Worm (Caenorhabditis elegans) whole organism, L4 larva: ENCODE results near the gene egl-19.
"Not testable (repeated sequence)": the region's sequence is repeated elsewhere in the genome, so short reads cannot be mapped to it uniquely, and the experiment has no call there.

ENCODE experiments used
- F26F4.8 ChIP-seq: fragments of 200-800 bp; sonication (Bioruptor generic); conservative IDR thresholded peaks from 2 replicates; pipeline ENCODE4 v1.3.6; 2022; ENCODE audit warnings: missing genetic modification characterization, missing compliant biosample characterization
- F49E8.2 ChIP-seq: sonication (generic microtip); optimal IDR thresholded peaks from 2 replicates; lab custom pipeline; 2016; ENCODE audit warnings: missing compliant biosample characterization, mild to moderate bottlenecking, missing genetic modification characterization, borderline replicate concordance
- R02D3.7 ChIP-seq: fragments of 150-350 bp; sonication (generic microtip); optimal IDR thresholded peaks from 3 replicates; lab custom pipeline; 2014; ENCODE audit warnings: missing biosample characterization, missing genetic modification characterization
- T20F7.1 ChIP-seq: fragments of 200-800 bp; sonication (Bioruptor generic); optimal IDR thresholded peaks from 2 replicates; lab custom pipeline; 2018; ENCODE audit warnings: mild to moderate bottlenecking, missing genetic modification characterization, missing compliant biosample characterization
- ZK337.2 ChIP-seq: fragments of 200-800 bp; sonication (Bioruptor generic); IDR thresholded peaks from 2 replicates; pipeline ENCODE4 v1.3.6; 2022; ENCODE audit warnings: missing genetic modification reagents, missing genetic modification characterization, missing compliant biosample characterization
- aha-1 ChIP-seq: fragments of 150-350 bp; peaks from one replicate; lab custom pipeline; 2014; ENCODE audit warnings: missing biosample characterization, missing genetic modification characterization
- ceh-20 ChIP-seq: fragments of 200-800 bp; sonication (Bioruptor generic); IDR thresholded peaks from 2 replicates; pipeline ENCODE4 v1.3.6; 2022; ENCODE audit warnings: missing genetic modification reagents, missing genetic modification characterization, missing compliant biosample characterization
- daf-8 ChIP-seq: fragments of 200-800 bp; sonication (Bioruptor generic); IDR thresholded peaks from 2 replicates; pipeline ENCODE4 v1.3.6; 2022; ENCODE audit warnings: missing genetic modification characterization, missing compliant biosample characterization
- dve-1 ChIP-seq: sonication (generic microtip); optimal IDR thresholded peaks from 2 replicates; lab custom pipeline; 2017; ENCODE audit warnings: antibody characterized with exemption, mild to moderate bottlenecking, missing genetic modification characterization, missing compliant biosample characterization; ENCODE audit not compliant: insufficient read depth
- hmg-1.1 ChIP-seq: fragments of 200-800 bp; sonication (Bioruptor generic); IDR thresholded peaks from 2 replicates; pipeline ENCODE4 v1.3.6; 2022; ENCODE audit warnings: missing genetic modification reagents, missing genetic modification characterization, missing compliant biosample characterization
- lim-7 ChIP-seq: fragments of 200-800 bp; sonication (Bioruptor generic); IDR thresholded peaks from 2 replicates; pipeline ENCODE4 v1.3.6; 2022; ENCODE audit warnings: missing genetic modification characterization, missing compliant biosample characterization
- lir-3 ChIP-seq: sonication (generic microtip); optimal IDR thresholded peaks from 2 replicates; lab custom pipeline; 2016; ENCODE audit warnings: mild to moderate bottlenecking, missing genetic modification characterization, missing compliant biosample characterization
- madf-5 ChIP-seq, 2 experiments: fragments of 200-800 bp; sonication (Bioruptor generic); IDR thresholded peaks; 2 replicates each; pipeline ENCODE4 v1.3.6; 2022; ENCODE audit warnings: missing compliant biosample characterization in 2 of 2, missing genetic modification characterization in 2 of 2
- mxl-2 ChIP-seq: fragments of 200-800 bp; sonication (Bioruptor generic); conservative IDR thresholded peaks from 2 replicates; pipeline ENCODE4 v1.3.6; 2022; ENCODE audit warnings: missing genetic modification reagents, missing genetic modification characterization, missing compliant biosample characterization
- nhr-25 ChIP-seq: sonication (generic microtip); optimal IDR thresholded peaks from 2 replicates; lab custom pipeline; 2017; ENCODE audit warnings: missing genetic modification characterization, mild to moderate bottlenecking, missing compliant biosample characterization, antibody characterized with exemption, moderate library complexity, borderline replicate concordance; ENCODE audit not compliant: insufficient read depth
- nhr-28 ChIP-seq: fragments of 150-350 bp; optimal IDR thresholded peaks from 2 replicates; lab custom pipeline; 2014; ENCODE audit warnings: missing biosample characterization, missing genetic modification characterization
- nhr-42 ChIP-seq: fragments of 200-800 bp; sonication (Bioruptor generic); IDR thresholded peaks from 2 replicates; pipeline ENCODE4 v1.3.6; 2022; ENCODE audit warnings: missing genetic modification characterization, missing compliant biosample characterization
- nhr-6 ChIP-seq: fragments of 150-350 bp; optimal IDR thresholded peaks from 2 replicates; lab custom pipeline; 2014; ENCODE audit warnings: missing biosample characterization, missing genetic modification characterization
- nhr-77 ChIP-seq: fragments of 150-350 bp; optimal IDR thresholded peaks from 2 replicates; lab custom pipeline; 2014; ENCODE audit warnings: missing biosample characterization, missing genetic modification characterization
- pha-4 ChIP-seq, 2 experiments: fragments of 150-350 bp in 1 of 2; fragments of 200-800 bp in 1 of 2; sonication (Bioruptor generic) in 1 of 2; IDR thresholded peaks in 1 of 2; optimal IDR thresholded peaks in 1 of 2; 2 replicates each; pipeline versions ENCODE4 v1.3.6 to Lab custom; 2014 to 2022; ENCODE audit warnings: missing genetic modification characterization in 2 of 2, missing genetic modification reagents in 2 of 2, missing biosample characterization in 1 of 2, missing compliant biosample characterization in 1 of 2
- tag-97 ChIP-seq: fragments of 200-800 bp; sonication (Bioruptor generic); IDR thresholded peaks from 2 replicates; pipeline ENCODE4 v1.3.6; 2022; ENCODE audit warnings: missing genetic modification characterization, missing compliant biosample characterization
- unc-62 ChIP-seq, 3 experiments: fragments of 150-350 bp in 1 of 3; sonication (generic microtip); optimal IDR thresholded peaks in 2 of 3; peaks in 1 of 3; 1 replicate in 1 of 3; 2 replicates in 2 of 3; lab custom pipeline; 2014 to 2017; ENCODE audit warnings: missing biosample characterization in 3 of 3, missing genetic modification characterization in 3 of 3, missing genetic modification reagents in 3 of 3, missing genotype in 1 of 3
- zag-1 ChIP-seq: fragments of 150-350 bp; optimal IDR thresholded peaks from 2 replicates; lab custom pipeline; 2014; ENCODE audit warnings: missing biosample characterization, missing genetic modification characterization
- zfp-2 ChIP-seq: sonication (generic microtip); optimal IDR thresholded peaks from 2 replicates; lab custom pipeline; 2016; ENCODE audit warnings: mild to moderate bottlenecking, missing genetic modification characterization, missing compliant biosample characterization
- zip-11 ChIP-seq: fragments of 200-800 bp; sonication (Bioruptor generic); IDR thresholded peaks from 2 replicates; pipeline ENCODE4 v1.3.6; 2022; ENCODE audit warnings: missing genetic modification characterization, missing compliant biosample characterization
- ztf-11 ChIP-seq: fragments of 150-350 bp; optimal IDR thresholded peaks from 2 replicates; lab custom pipeline; 2014; ENCODE audit warnings: missing biosample characterization, missing genetic modification characterization

Gene egl-19

DNA sequence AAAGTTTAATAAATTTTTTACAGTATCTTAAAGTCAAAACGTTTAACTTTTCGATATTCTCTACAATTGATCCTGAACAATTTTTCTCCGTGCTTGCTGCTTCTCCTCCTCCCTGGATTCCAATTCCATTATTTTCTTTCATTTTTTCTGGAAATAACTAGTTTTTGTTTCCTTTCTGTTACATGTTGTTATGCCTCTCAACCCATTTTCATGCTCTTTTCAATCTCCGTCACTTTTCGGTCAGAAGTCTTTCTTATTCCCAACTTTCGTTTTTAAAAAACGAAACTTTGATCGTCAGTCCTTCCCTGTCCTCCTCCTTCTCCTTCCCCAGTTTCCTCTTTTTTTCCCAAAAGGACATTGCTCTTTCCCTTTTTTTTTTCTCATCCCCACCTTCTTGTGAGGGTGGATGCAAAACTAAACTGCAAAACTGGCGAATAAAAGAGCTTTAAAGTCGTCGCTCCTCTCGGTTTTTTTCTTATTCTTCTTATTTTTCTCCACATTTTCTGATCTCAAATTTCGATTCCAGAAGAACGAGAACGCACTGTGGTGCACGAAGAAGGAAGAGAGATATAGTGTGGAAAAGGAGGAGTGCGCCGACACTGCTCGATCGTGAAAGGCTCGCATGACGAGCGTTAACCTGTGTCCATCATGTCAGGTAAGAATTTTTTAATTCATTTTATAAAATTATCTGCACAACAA is at the start of gene egl-19, which contains the start of gene C48A7.16:
Gene egl-19, plus strand, starts transcription at position 649 of the 699 bp plus-strand sequence.
Gene C48A7.16, plus strand, starts transcription at position 544 of the 699 bp plus-strand sequence.
- no peak for TF ChIP-seq nhr-25
- no peak for TF ChIP-seq R02D3.7 (tag; lab: Kevin White, UChicago)
- TF ChIP-seq zip-11 (GFP tag; lab: Robert Waterston, UW): no peak
- no peak for TF ChIP-seq dve-1
- no peak for TF ChIP-seq nhr-6 (tag; lab: Kevin White, UChicago)
- TF ChIP-seq ZK337.2 (GFP tag; lab: Robert Waterston, UW): no peak
- no peak for TF ChIP-seq tag-97 (GFP tag; lab: Robert Waterston, UW)
- TF ChIP-seq mxl-2 (GFP tag; lab: Robert Waterston, UW): no peak
- TF ChIP-seq hmg-1.1 (GFP tag; lab: Robert Waterston, UW): no peak
- TF ChIP-seq, all 104 proteins: peak for 0

DNA sequence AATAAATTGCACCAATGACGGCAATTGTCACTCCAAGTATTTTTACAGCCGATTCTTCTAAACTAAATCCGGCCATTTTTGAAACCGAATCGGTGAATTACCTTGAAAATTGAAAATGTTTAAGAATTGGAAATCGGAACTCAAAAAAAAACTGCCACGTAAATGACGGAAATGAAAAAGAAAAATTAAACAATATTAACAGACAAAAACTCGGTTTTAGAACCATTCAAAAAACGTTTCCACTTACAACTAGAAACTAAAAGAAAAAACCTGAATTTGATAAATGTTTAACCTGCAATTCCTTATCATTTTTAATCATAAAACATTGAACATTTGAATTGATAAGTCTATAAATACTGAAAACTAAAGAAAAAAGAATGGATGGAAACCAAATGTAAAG is 40.4 kb upstream of the egl-19 start, which contains the start of gene Y40C5A.4:
Gene Y40C5A.4, minus strand, starts transcription at position 101 of the 400 bp plus-strand sequence.
- TF ChIP-seq T20F7.1 (GFP tag; lab: Kevin White, UChicago); nhr-77 (tag; lab: Kevin White, UChicago); pha-4 (GFP tag; IDR thresholded peaks at IDR 0.05; lab: Robert Waterston, UW); pha-4 (tag; optimal IDR thresholded peaks at IDR 0.05; lab: Kevin White, UChicago): not testable (repeated sequence)

DNA sequence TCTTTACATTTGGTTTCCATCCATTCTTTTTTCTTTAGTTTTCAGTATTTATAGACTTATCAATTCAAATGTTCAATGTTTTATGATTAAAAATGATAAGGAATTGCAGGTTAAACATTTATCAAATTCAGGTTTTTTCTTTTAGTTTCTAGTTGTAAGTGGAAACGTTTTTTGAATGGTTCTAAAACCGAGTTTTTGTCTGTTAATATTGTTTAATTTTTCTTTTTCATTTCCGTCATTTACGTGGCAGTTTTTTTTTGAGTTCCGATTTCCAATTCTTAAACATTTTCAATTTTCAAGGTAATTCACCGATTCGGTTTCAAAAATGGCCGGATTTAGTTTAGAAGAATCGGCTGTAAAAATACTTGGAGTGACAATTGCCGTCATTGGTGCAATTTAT is 30.5 kb upstream of the egl-19 start, which contains the start of gene T12B3.3:
Gene T12B3.3, plus strand, starts transcription at position 301 of the 400 bp plus-strand sequence.
- TF ChIP-seq nhr-28 (tag; lab: Kevin White, UChicago); unc-62 (GFP tag; optimal IDR thresholded peaks at IDR 0.05 in 1 of 2; lab: Kevin White, UChicago); unc-62 (tag; optimal IDR thresholded peaks at IDR 0.05; lab: Kevin White, UChicago); madf-5 (GFP tag; IDR thresholded peaks at IDR 0.05; lab: Robert Waterston, UW): not testable (repeated sequence)

DNA sequence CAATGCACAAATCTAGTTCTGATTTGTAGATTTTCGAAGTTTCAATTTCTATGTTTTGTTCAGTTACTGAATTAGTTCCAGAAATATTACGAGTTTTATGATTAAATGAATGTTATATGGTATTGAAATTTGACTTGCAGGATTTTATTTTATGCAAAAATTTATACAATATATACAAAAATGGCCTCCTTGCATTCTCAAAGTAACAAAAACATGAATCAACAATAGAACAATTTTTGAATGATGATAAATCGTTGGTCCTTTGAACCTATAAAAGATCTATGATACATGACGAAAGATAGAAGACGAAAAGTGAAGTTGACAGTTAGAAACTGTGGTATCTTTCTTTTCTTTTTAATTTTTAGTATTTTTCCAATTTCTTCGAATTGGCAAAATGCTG is 28.9 kb upstream of the egl-19 start, which contains the start of gene T12B3.2:
Gene T12B3.2, plus strand, starts transcription at position 301 of the 400 bp plus-strand sequence.
- TF ChIP-seq unc-62 (GFP tag; optimal IDR thresholded peaks at IDR 0.05 in 1 of 2; lab: Kevin White, UChicago) (peak in 1 of 2 experiments; percentile 52), unc-62 (tag; optimal IDR thresholded peaks at IDR 0.05; lab: Kevin White, UChicago) (no peak), F26F4.8 (GFP tag; lab: Robert Waterston, UW) (no peak), lim-7 (GFP tag; lab: Robert Waterston, UW) (no peak), lir-3 (tag; lab: Kevin White, UChicago) (no peak), aha-1 (tag; lab: Kevin White, UChicago) (peak; percentile 83), zfp-2 (tag; lab: Kevin White, UChicago) (no peak), F49E8.2 (tag; lab: Kevin White, UChicago) (no peak), nhr-77 (tag; lab: Kevin White, UChicago) (peak; percentile 28)

DNA sequence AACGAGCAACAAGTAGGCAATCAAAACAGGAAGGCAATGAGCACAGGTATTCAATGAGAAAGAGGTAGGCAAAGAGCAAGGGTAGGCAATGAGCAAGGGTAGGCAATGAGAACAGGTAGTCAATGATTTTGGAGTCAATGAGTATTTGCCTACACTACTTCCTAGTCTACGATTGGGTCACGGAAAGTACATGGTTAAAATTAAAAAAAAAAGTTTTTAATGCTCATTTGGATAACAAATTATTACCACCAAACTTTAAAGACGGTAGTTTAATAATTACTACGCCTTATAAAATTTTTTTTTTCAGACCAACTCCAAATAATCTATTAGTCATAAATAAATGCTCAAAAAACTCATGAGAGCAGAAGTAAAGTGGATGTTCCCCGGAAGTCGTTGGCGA is 23.6 kb upstream of the egl-19 start, which contains the start of gene ptp-8:
Gene ptp-8, plus strand, starts transcription at position 301 of the 400 bp plus-strand sequence.
- TF ChIP-seq unc-62 (GFP tag; optimal IDR thresholded peaks at IDR 0.05 in 1 of 2; lab: Kevin White, UChicago) (no peak), unc-62 (tag; optimal IDR thresholded peaks at IDR 0.05; lab: Kevin White, UChicago) (no peak), tag-97 (GFP tag; lab: Robert Waterston, UW) (no peak), zag-1 (no peak), daf-8 (GFP tag; lab: Robert Waterston, UW) (no peak), ceh-20 (GFP tag; lab: Robert Waterston, UW) (no peak), nhr-77 (tag; lab: Kevin White, UChicago) (no peak), nhr-42 (GFP tag; lab: Robert Waterston, UW) (no peak), ztf-11 (tag; lab: Kevin White, UChicago) (no peak)
